Worm (Caenorhabditis elegans): ENCODE results near the gene col-143.

DNA sequence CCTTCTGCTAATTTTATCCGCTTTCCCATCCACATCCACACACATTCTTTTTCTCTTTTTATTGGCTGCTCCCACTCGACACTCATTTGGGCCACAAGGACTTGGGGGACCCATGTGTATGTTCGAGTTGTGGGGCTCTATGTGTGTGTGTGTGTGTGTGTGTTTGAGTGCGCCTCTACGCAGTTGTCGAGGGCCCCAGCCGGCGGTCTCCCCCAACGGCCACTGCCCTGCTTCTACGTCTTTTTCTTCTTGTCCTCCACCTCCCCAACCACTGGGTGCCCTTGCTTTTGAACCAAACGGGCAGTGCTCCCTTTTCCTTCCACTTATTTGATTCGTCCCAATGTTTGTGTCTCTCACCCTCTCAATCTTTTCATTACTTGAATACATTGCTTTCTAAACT, 45.2 kb downstream of the col-143 start:
- TF ChIP-seq elt-3 (tag; optimal IDR thresholded peaks at IDR 0.05) (no peak), ham-2 (GFP tag; optimal IDR thresholded peaks at IDR 0.05) (no peak), mls-2 (tag; optimal IDR thresholded peaks at IDR 0.05) (peak; percentile 78), ztf-11 (tag; optimal IDR thresholded peaks at IDR 0.05) (no peak), lsy-2 (tag; optimal IDR thresholded peaks at IDR 0.05) (no peak), nhr-76 (tag; optimal IDR thresholded peaks at IDR 0.05) (no peak)
